Worm (Caenorhabditis elegans): ENCODE data around the gene C08B6.11.

Gene C08B6.11

ce11 chrV:10145653-10146052 is 38.2 kb downstream of the C08B6.11 start, which contains the start of gene C51E3.9:
C51E3.9 (plus strand) TSS chrV:10145953.
- TF ChIP-seq sma-3 (GFP tag; optimal IDR thresholded peaks at IDR 0.05) = no peak
- TF ChIP-seq nhr-129 (tag; optimal IDR thresholded peaks at IDR 0.05) = peak; percentile 31

ce11 chrV:10146787-10147186 is 39.4 kb downstream of the C08B6.11 start:
- TF ChIP-seq sem-4 (tag; optimal IDR thresholded peaks at IDR 0.05) = peak; percentile 35
- peak in 1 of 2 experiments; percentile 12 for TF ChIP-seq lsy-2 (tag; optimal IDR thresholded peaks at IDR 0.05)
- no peak for TF ChIP-seq ceh-82 (tag; optimal IDR thresholded peaks at IDR 0.05)
- TF ChIP-seq fos-1 (tag; optimal IDR thresholded peaks at IDR 0.05) = no peak
- TF ChIP-seq sma-9 (GFP tag; optimal IDR thresholded peaks at IDR 0.05) = peak; percentile 40
- no peak for TF ChIP-seq sma-9 (tag; optimal IDR thresholded peaks at IDR 0.05)
- peak; percentile 71 for TF ChIP-seq nhr-129 (tag; optimal IDR thresholded peaks at IDR 0.05)
- peak; percentile 37 for TF ChIP-seq C34F6.9 (tag; optimal IDR thresholded peaks at IDR 0.05)
- TF ChIP-seq F13H6.1 (tag; optimal IDR thresholded peaks at IDR 0.05) = peak; percentile 56

ce11 chrV:10148352-10148751 is 40.9 kb downstream of the C08B6.11 start, which contains the start of gene srsx-26:
srsx-26 (plus strand) TSS chrV:10148652.
- TF ChIP-seq C34F6.9 (tag; optimal IDR thresholded peaks at IDR 0.05) = no peak
- no peak for TF ChIP-seq skn-1 (tag; optimal IDR thresholded peaks at IDR 0.05)
- no peak for TF ChIP-seq sma-9 (GFP tag; optimal IDR thresholded peaks at IDR 0.05)
- TF ChIP-seq sma-9 (tag; optimal IDR thresholded peaks at IDR 0.05) = no peak
- TF ChIP-seq crh-2 (tag; optimal IDR thresholded peaks at IDR 0.05) = no peak

ce11 chrV:10149728-10150127 is 42.3 kb downstream of the C08B6.11 start, which contains the start of gene srsx-27:
srsx-27 (plus strand) TSS chrV:10150028.
- TF ChIP-seq nhr-237 (tag; optimal IDR thresholded peaks at IDR 0.05) (no peak), sem-4 (tag; optimal IDR thresholded peaks at IDR 0.05) (no peak), nhr-12 (tag; optimal IDR thresholded peaks at IDR 0.05) (no peak), snpc-4 (tag; optimal IDR thresholded peaks at IDR 0.05) (no peak), sma-9 (GFP tag; optimal IDR thresholded peaks at IDR 0.05) (no peak), sma-9 (tag; optimal IDR thresholded peaks at IDR 0.05) (no peak), unc-55 (GFP tag; optimal IDR thresholded peaks at IDR 0.05) (no peak), peb-1 (tag; optimal IDR thresholded peaks at IDR 0.05) (no peak), ceh-16 (tag; optimal IDR thresholded peaks at IDR 0.05) (no peak), nhr-129 (tag; optimal IDR thresholded peaks at IDR 0.05) (no peak), gmeb-1 (tag; optimal IDR thresholded peaks at IDR 0.05) (no peak), fos-1 (tag; optimal IDR thresholded peaks at IDR 0.05) (no peak), blmp-1 (tag; optimal IDR thresholded peaks at IDR 0.05; ENCODE audit: insufficient read depth) (no peak), R02D3.7 (tag; optimal IDR thresholded peaks at IDR 0.05) (no peak), ZK546.5 (tag; optimal IDR thresholded peaks at IDR 0.05) (no peak), zag-1 (tag; optimal IDR thresholded peaks at IDR 0.05) (no peak), Y55F3AM.14 (GFP tag; optimal IDR thresholded peaks at IDR 0.05) (no peak), dmd-4 (tag; optimal IDR thresholded peaks at IDR 0.05) (no peak), egl-27 (tag; optimal IDR thresholded peaks at IDR 0.05) (no peak)

- TF ChIP-seq nhr-77 (tag; optimal IDR thresholded peaks at IDR 0.05) (no peak), crh-2 (tag; optimal IDR thresholded peaks at IDR 0.05) (no peak), nhr-25 (tag; optimal IDR thresholded peaks at IDR 0.05) (no peak), lin-39 (tag; optimal IDR thresholded peaks at IDR 0.05) (no peak), nhr-237 (tag; optimal IDR thresholded peaks at IDR 0.05) (no peak), gmeb-1 (tag; optimal IDR thresholded peaks at IDR 0.05) (no peak), aly-2 (tag; optimal IDR thresholded peaks at IDR 0.05) (no peak), R02D3.7 (tag; optimal IDR thresholded peaks at IDR 0.05) (no peak), nhr-12 (tag; optimal IDR thresholded peaks at IDR 0.05) (no peak), ama-1 (optimal IDR thresholded peaks at IDR 0.05) (no peak), dmd-4 (tag; optimal IDR thresholded peaks at IDR 0.05) (no peak), ztf-11 (tag; optimal IDR thresholded peaks at IDR 0.05) (no peak), elt-1 (tag; optimal IDR thresholded peaks at IDR 0.05) (no peak), ZK546.5 (tag; optimal IDR thresholded peaks at IDR 0.05) (no peak), ceh-16 (tag; optimal IDR thresholded peaks at IDR 0.05) (no peak), ceh-82 (tag; optimal IDR thresholded peaks at IDR 0.05) (no peak), nhr-11 (tag; optimal IDR thresholded peaks at IDR 0.05) (no peak), nhr-10 (tag; optimal IDR thresholded peaks at IDR 0.05) (no peak), ztf-1 (GFP tag; conservative IDR thresholded peaks at IDR 0.05) (no peak), nhr-21 (tag; optimal IDR thresholded peaks at IDR 0.05) (no peak)
Observed at ce11 chrV:10152278-10152677, 44.9 kb downstream of the C08B6.11 start, which contains the start of gene srsx-28. srsx-28 (plus strand) TSS chrV:10152578.
